Fruit fly (Drosophila melanogaster) whole organism: Measurements from ENCODE around the gene CG12362.

Experiments used
- EcR ChIP-seq, 2 experiments: fragments of >200 bp; optimal IDR thresholded peaks; 2 replicates each; lab custom pipeline; 2017; ENCODE audit warnings: missing biosample characterization in 2 of 2, missing genetic modification characterization in 2 of 2, missing genetic modification reagents in 2 of 2
- pan ChIP-seq: fragments of >200 bp; optimal IDR thresholded peaks from 2 replicates; lab custom pipeline; 2017

- TF ChIP-seq pan (lab: Kevin White, UChicago) = no peak
- no peak for TF ChIP-seq EcR (GFP tag; optimal IDR thresholded peaks at IDR 0.05; lab: Kevin White, UChicago)
Measured at dm6 chr3L:10367729-10368128, 44.9 kb upstream of the CG12362 start.
